Worm (Caenorhabditis elegans) whole organism, early embryonic: Measurements from ENCODE around the gene F44E2.6.

ENCODE experiments used
- B0310.2 ChIP-seq: sonication (generic microtip); optimal IDR thresholded peaks from 2 replicates; lab custom pipeline; 2016; ENCODE audit warnings: mild to moderate bottlenecking, missing genetic modification characterization, missing compliant biosample characterization
- F13C5.2 ChIP-seq: sonication (generic microtip); optimal IDR thresholded peaks from 2 replicates; lab custom pipeline; 2017; ENCODE audit warnings: mild to moderate bottlenecking, missing genetic modification characterization, inconsistent platforms, missing compliant biosample characterization
- aly-1 ChIP-seq: sonication (generic microtip); optimal IDR thresholded peaks from 2 replicates; lab custom pipeline; 2016; ENCODE audit warnings: missing genetic modification characterization, missing compliant biosample characterization
- ama-1 ChIP-seq: fragments of 150-350 bp; optimal IDR thresholded peaks from 2 replicates; lab custom pipeline; 2014
- ceh-13 ChIP-seq: fragments of 200-800 bp; sonication (Bioruptor generic); optimal IDR thresholded peaks from 2 replicates; lab custom pipeline; 2018; ENCODE audit warnings: mild to moderate bottlenecking, missing genetic modification characterization, missing compliant biosample characterization
- ceh-36 ChIP-seq: sonication (generic microtip); optimal IDR thresholded peaks from 2 replicates; lab custom pipeline; 2016; ENCODE audit warnings: missing genetic modification characterization, inconsistent platforms, missing compliant biosample characterization
- ets-7 ChIP-seq: sonication (generic microtip); optimal IDR thresholded peaks from 2 replicates; lab custom pipeline; 2016; ENCODE audit warnings: missing genotype, missing genetic modification characterization, missing compliant biosample characterization
- flt-1 ChIP-seq: fragments of 200-800 bp; sonication (Bioruptor generic); IDR thresholded peaks from 2 replicates; pipeline ENCODE4 v1.3.6; 2022; ENCODE audit warnings: missing genetic modification characterization, missing compliant biosample characterization
- hmbx-1 ChIP-seq: sonication (generic microtip); optimal IDR thresholded peaks from 2 replicates; lab custom pipeline; 2016; ENCODE audit warnings: mild to moderate bottlenecking, missing genetic modification characterization, missing compliant biosample characterization
- hmg-4 ChIP-seq: fragments of 200-800 bp; sonication (Bioruptor generic); optimal IDR thresholded peaks from 2 replicates; lab custom pipeline; 2018; ENCODE audit warnings: mild to moderate bottlenecking, missing genetic modification characterization, missing compliant biosample characterization
- hnd-1 ChIP-seq: sonication (generic microtip); optimal IDR thresholded peaks from 2 replicates; lab custom pipeline; 2016; ENCODE audit warnings: missing genetic modification characterization, missing compliant biosample characterization
- scrt-1 ChIP-seq: fragments of 200-800 bp; sonication (Bioruptor generic); IDR thresholded peaks from 2 replicates; pipeline ENCODE4 v1.3.6; 2022; ENCODE audit warnings: missing genetic modification characterization, missing compliant biosample characterization
- tbx-11 ChIP-seq: fragments of 200-800 bp; sonication (Bioruptor generic); IDR thresholded peaks from 2 replicates; pipeline ENCODE4 v1.3.6; 2022; ENCODE audit warnings: missing genetic modification characterization, missing compliant biosample characterization
- tra-4 ChIP-seq: sonication (generic microtip); optimal IDR thresholded peaks from 2 replicates; lab custom pipeline; 2017; ENCODE audit warnings: missing genetic modification characterization, missing compliant biosample characterization

ce11 chrIII:8882333-8882732 is 37.3 kb upstream of the F44E2.6 start:
- no peak for TF ChIP-seq tbx-11
- no peak for TF ChIP-seq ceh-36 (tag; lab: Kevin White, UChicago)
- TF ChIP-seq aly-1 (tag; lab: Kevin White, UChicago), result no peak
- TF ChIP-seq flt-1 (GFP tag; lab: Robert Waterston, UW), result no peak
- no peak for TF ChIP-seq ama-1 (lab: Kevin White, UChicago)
- TF ChIP-seq hmg-4 (GFP tag; lab: Kevin White, UChicago), result no peak
- no peak for TF ChIP-seq ets-7
- no peak for TF ChIP-seq hmbx-1 (tag; lab: Kevin White, UChicago)
- no peak for TF ChIP-seq F13C5.2
- TF ChIP-seq scrt-1 (GFP tag; lab: Robert Waterston, UW), result no peak
- TF ChIP-seq ceh-13 (GFP tag; lab: Kevin White, UChicago), result no peak
- TF ChIP-seq hnd-1, result no peak
- no peak for TF ChIP-seq B0310.2 (tag; lab: Kevin White, UChicago)
- TF ChIP-seq tra-4 (tag; lab: Kevin White, UChicago), result no peak
